Fruit fly (Drosophila melanogaster): Measurements from ENCODE around the gene SrpRbeta.

dm6 chr3L:8765969-8766538 is 46.0 kb upstream of the SrpRbeta start:
- TF ChIP-seq fd59A (GFP tag; optimal IDR thresholded peaks at IDR 0.05), result peak; percentile 99
- TF ChIP-seq CG6854 (GFP tag; optimal IDR thresholded peaks at IDR 0.05), result peak; percentile 96
- TF ChIP-seq CG3032 (tag; optimal IDR thresholded peaks at IDR 0.05), result peak; percentile 99
- peak; percentile 94 for TF ChIP-seq CG15336 (GFP tag; IDR thresholded peaks at IDR 0.05)
- TF ChIP-seq CG4318 (GFP tag; optimal IDR thresholded peaks at IDR 0.05), result peak; percentile 95
- peak; percentile 99 for TF ChIP-seq Smox (GFP tag; optimal IDR thresholded peaks at IDR 0.05)

All from whole organism, prepupa.